Worm (Caenorhabditis elegans): ENCODE measurements around the gene F25D1.5.

DNA sequence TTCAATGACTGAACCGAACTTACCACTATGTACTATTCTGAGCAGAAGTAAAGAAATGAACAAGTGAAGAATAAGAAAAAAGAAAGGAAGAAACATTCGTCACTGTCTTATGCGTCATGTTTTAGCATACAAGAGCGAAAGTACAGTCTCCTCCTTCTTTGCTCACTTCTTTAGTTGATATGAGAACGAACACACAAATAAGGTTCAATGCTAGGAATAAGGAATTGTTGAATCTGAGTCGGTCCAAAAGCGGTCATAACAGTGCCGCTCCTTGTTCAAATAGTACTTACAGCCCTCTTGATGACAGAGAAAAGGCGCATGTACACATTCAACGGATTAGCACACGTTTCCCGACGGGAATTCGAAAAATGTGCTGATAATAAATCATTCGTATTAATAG, 7.5 kb downstream of the F25D1.5 start, which contains the start of gene F25D1.8:
- no peak for TF ChIP-seq nfya-1 (tag; optimal IDR thresholded peaks at IDR 0.05)
- TF ChIP-seq ttx-3 (tag; optimal IDR thresholded peaks at IDR 0.05): no peak
- TF ChIP-seq ama-1 (optimal IDR thresholded peaks at IDR 0.05): no peak
- no peak for TF ChIP-seq hlh-30 (tag; optimal IDR thresholded peaks at IDR 0.05; ENCODE audit: insufficient read depth)
- no peak for TF ChIP-seq pha-4 (tag; optimal IDR thresholded peaks at IDR 0.05)
- no peak for TF ChIP-seq ceh-31 (tag; optimal IDR thresholded peaks at IDR 0.05)
- no peak for TF ChIP-seq lim-6 (tag; optimal IDR thresholded peaks at IDR 0.05)
- no peak for TF ChIP-seq fkh-10 (GFP tag; optimal IDR thresholded peaks at IDR 0.05)
